Worm (Caenorhabditis elegans): ENCODE results near the gene his-7.

DNA sequence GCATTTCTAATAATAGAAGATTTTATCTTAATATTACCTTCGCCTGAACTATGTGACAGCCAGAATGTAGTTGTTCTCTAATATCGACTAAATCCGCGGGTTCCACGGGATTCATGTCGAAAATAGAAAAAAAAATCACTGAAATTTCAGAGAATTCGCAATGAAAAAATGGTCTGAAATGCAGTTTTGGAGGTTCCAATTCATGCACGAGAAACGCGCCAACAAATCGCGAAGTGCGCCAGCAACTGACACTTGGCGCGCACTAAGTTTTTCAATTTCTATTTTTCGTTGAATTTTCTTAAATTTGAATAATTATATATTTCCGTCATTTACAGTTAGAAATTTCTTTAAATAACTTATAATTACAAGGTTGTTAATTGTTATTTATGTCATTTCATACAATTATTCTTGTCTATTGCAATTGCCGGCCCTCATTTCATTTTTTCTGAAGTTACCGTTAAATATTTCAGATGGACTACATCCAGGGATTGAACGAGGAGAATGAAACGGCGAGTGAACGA lies 36.7 kb downstream of the his-7 start, which contains the start of the genes F25G6.9 and symk-1:
- TF ChIP-seq sea-1 (GFP tag; conservative IDR thresholded peaks at IDR 0.05): no peak
- no peak for TF ChIP-seq tbx-11 (GFP tag; IDR thresholded peaks at IDR 0.05)
- no peak for TF ChIP-seq ceh-13 (GFP tag; optimal IDR thresholded peaks at IDR 0.05)
- no peak for TF ChIP-seq flt-1 (GFP tag; IDR thresholded peaks at IDR 0.05)
- no peak for TF ChIP-seq F13C5.2 (tag; optimal IDR thresholded peaks at IDR 0.05)
- TF ChIP-seq scrt-1 (GFP tag; IDR thresholded peaks at IDR 0.05): no peak
- TF ChIP-seq ama-1 (optimal IDR thresholded peaks at IDR 0.05): no peak
